Fruit fly (Drosophila melanogaster): ENCODE data around the gene pip.

Gene pip

dm6 chr3L:19264141-19264487 lies 73.3 kb downstream of the pip start, which contains the start of gene Max (continued):
- TF ChIP-seq Ssrp (tag; optimal IDR thresholded peaks at IDR 0.05) (peak; percentile 59), tap (tag; optimal IDR thresholded peaks at IDR 0.05) (peak; percentile 79), ems (GFP tag; optimal IDR thresholded peaks at IDR 0.05) (peak; percentile 30), ewg (GFP tag; optimal IDR thresholded peaks at IDR 0.05) (peak; percentile 69), CG15514 (GFP tag; optimal IDR thresholded peaks at IDR 0.05) (peak; percentile 83), NFAT (GFP tag; IDR thresholded peaks at IDR 0.05) (peak; percentile 78), Hr3 (GFP tag; optimal IDR thresholded peaks at IDR 0.05) (peak; percentile 51), CG12942 (GFP tag; optimal IDR thresholded peaks at IDR 0.05) (peak; percentile 47), cwo (GFP tag; optimal IDR thresholded peaks at IDR 0.05) (no peak), sim (GFP tag; IDR thresholded peaks at IDR 0.05) (peak; percentile 51; the same call in 1 of the 2 replicates), Dref (GFP tag; IDR thresholded peaks at IDR 0.05) (no peak), chm (GFP tag; IDR thresholded peaks at IDR 0.05) (peak; percentile 58; the same call in 1 of the 2 replicates), grn (GFP tag; optimal IDR thresholded peaks at IDR 0.05) (no peak), al (GFP tag; IDR thresholded peaks at IDR 0.05) (0 out of 2 replicates have a peak, but pooled peaks have one; percentile 41), odd (GFP tag; optimal IDR thresholded peaks at IDR 0.05) (peak; percentile 48), sqz (GFP tag; optimal IDR thresholded peaks at IDR 0.05) (peak; percentile 52), rib (GFP tag; IDR thresholded peaks at IDR 0.05) (no peak), pb (GFP tag; optimal IDR thresholded peaks at IDR 0.05) (no peak), CG6254 (GFP tag; optimal IDR thresholded peaks at IDR 0.05) (no peak), HHEX (GFP tag; optimal IDR thresholded peaks at IDR 0.05) (peak; percentile 39), CG1529 (GFP tag; optimal IDR thresholded peaks at IDR 0.05) (peak; percentile 30), CG17385 (GFP tag; optimal IDR thresholded peaks at IDR 0.05) (peak; percentile 72), CG11696 (GFP tag; IDR thresholded peaks at IDR 0.05) (peak; percentile 65), zfh2 (GFP tag; optimal IDR thresholded peaks at IDR 0.05) (peak; percentile 24), CG6272 (GFP tag; IDR thresholded peaks at IDR 0.05) (no peak), CG17802 (tag; optimal IDR thresholded peaks at IDR 0.05) (peak; percentile 45), CG7357 (GFP tag; IDR thresholded peaks at IDR 0.05) (peak; percentile 40; the same call in 1 of the 3 replicates), Chrac-16 (GFP tag; optimal IDR thresholded peaks at IDR 0.05) (peak; percentile 60), CG15269 (tag; optimal IDR thresholded peaks at IDR 0.05) (peak; percentile 82), Hr51 (GFP tag; optimal IDR thresholded peaks at IDR 0.05) (peak in 1 of 2 experiments; percentile 82), Rfx (GFP tag; IDR thresholded peaks at IDR 0.05) (peak; percentile 82), CG1024 (GFP tag; IDR thresholded peaks at IDR 0.05) (peak; percentile 36; the same call in 1 of the 2 replicates), sens-2 (GFP tag; IDR thresholded peaks at IDR 0.05) (0 out of 2 replicates have a peak, but pooled peaks have one; percentile 20), CG2116 (GFP tag; optimal IDR thresholded peaks at IDR 0.05) (peak; percentile 50), slbo (GFP tag; IDR thresholded peaks at IDR 0.05) (peak; percentile 84), sna (GFP tag; IDR thresholded peaks at IDR 0.05; ENCODE audit: partially characterized antibody) (no peak), chinmo (GFP tag; IDR thresholded peaks at IDR 0.05; ENCODE audit: partially characterized antibody) (no peak), CG3995 (GFP tag; optimal IDR thresholded peaks at IDR 0.05) (peak; percentile 46), H15 (GFP tag; IDR thresholded peaks at IDR 0.05) (peak; percentile 76), CrebB (tag; optimal IDR thresholded peaks at IDR 0.05) (peak; percentile 63), exex (tag; optimal IDR thresholded peaks at IDR 0.05) (peak; percentile 21), Ptx1 (GFP tag; IDR thresholded peaks at IDR 0.05) (peak; percentile 67), gt (GFP tag; IDR thresholded peaks at IDR 0.05) (no peak), unpg (GFP tag; optimal IDR thresholded peaks at IDR 0.05) (peak; percentile 83), nerfin-2 (GFP tag; IDR thresholded peaks at IDR 0.05; ENCODE audit: partially characterized antibody) (no peak), CG8388 (GFP tag; optimal IDR thresholded peaks at IDR 0.05) (peak; percentile 58), CG3281 (GFP tag; optimal IDR thresholded peaks at IDR 0.05) (peak; percentile 68), CG11723 (GFP tag; optimal IDR thresholded peaks at IDR 0.05) (peak; percentile 51), Oaz (GFP tag; IDR thresholded peaks at IDR 0.05) (peak; percentile 40; the same call in 1 of the 2 replicates), MBD-R2 (GFP tag; IDR thresholded peaks at IDR 0.05) (peak; percentile 90)
